Fruit fly (Drosophila melanogaster) whole organism, embryonic: ENCODE measurements around the gene mus201.

ENCODE experiments used
- CG10267 ChIP-seq: fragments of 200-800 bp; sonication (Bioruptor generic); optimal IDR thresholded peaks from 2 replicates; lab custom pipeline; 2018; ENCODE audit warnings: missing biosample characterization, mild to moderate bottlenecking, missing genetic modification characterization, moderate library complexity
- CG10979 ChIP-seq: fragments of 200-800 bp; sonication (Bioruptor generic); optimal IDR thresholded peaks from 2 replicates; lab custom pipeline; 2018; ENCODE audit warnings: missing biosample characterization, mild to moderate bottlenecking, missing genetic modification characterization, moderate library complexity
- CG11560 ChIP-seq: fragments of 200-800 bp; sonication (Bioruptor generic); IDR thresholded peaks from 3 replicates; pipeline ENCODE4 v1.3.6; 2022; ENCODE audit warnings: missing biosample characterization, missing genetic modification characterization
- CG12236 ChIP-seq: fragments of 200-800 bp; sonication (Bioruptor generic); optimal IDR thresholded peaks from 2 replicates; lab custom pipeline; 2016; ENCODE audit warnings: missing biosample characterization, missing genetic modification characterization
- CG12659 ChIP-seq: fragments of 200-800 bp; sonication (Bioruptor generic); optimal IDR thresholded peaks from 3 replicates; lab custom pipeline; 2017; ENCODE audit warnings: mild to moderate bottlenecking, missing biosample characterization, missing genetic modification reagents, missing genetic modification characterization
- CG14667 ChIP-seq: fragments of 200-800 bp; sonication (Bioruptor generic); IDR thresholded peaks from 2 replicates; pipeline ENCODE4 v1.3.6; 2022; ENCODE audit warnings: missing biosample characterization, missing genetic modification characterization
- CG14710 ChIP-seq: fragments of 200-800 bp; sonication (Bioruptor generic); optimal IDR thresholded peaks from 3 replicates; lab custom pipeline; 2019; ENCODE audit warnings: missing biosample characterization, mild to moderate bottlenecking, missing genetic modification characterization, moderate library complexity
- CG14860 ChIP-seq: fragments of 200-800 bp; sonication (Bioruptor generic); IDR thresholded peaks from 3 replicates; pipeline ENCODE4 v1.3.6; 2022; ENCODE audit warnings: missing biosample characterization, missing genetic modification characterization; ENCODE audit not compliant: partially characterized antibody
- CG15514 ChIP-seq: fragments of 200-800 bp; sonication (Bioruptor generic); optimal IDR thresholded peaks from 3 replicates; lab custom pipeline; 2017; ENCODE audit warnings: missing biosample characterization, missing genetic modification characterization, mild to moderate bottlenecking, moderate library complexity, missing genetic modification reagents
- CG17361 ChIP-seq: fragments of 200-800 bp; sonication (Bioruptor generic); IDR thresholded peaks from 3 replicates; pipeline ENCODE4 v1.3.6; 2022; ENCODE audit warnings: missing biosample characterization, missing genetic modification characterization
- CG17385 ChIP-seq: fragments of 200-800 bp; sonication (Bioruptor generic); optimal IDR thresholded peaks from 3 replicates; lab custom pipeline; 2018; ENCODE audit warnings: missing biosample characterization, mild to moderate bottlenecking, missing genetic modification characterization
- CG2116 ChIP-seq: fragments of 200-800 bp; sonication (Bioruptor generic); optimal IDR thresholded peaks from 3 replicates; lab custom pipeline; 2018; ENCODE audit warnings: missing biosample characterization, mild to moderate bottlenecking, missing genetic modification characterization
- CG32772 ChIP-seq: fragments of 200-800 bp; sonication (Bioruptor generic); IDR thresholded peaks from 2 replicates; pipeline ENCODE4 v1.3.6; 2022; ENCODE audit warnings: missing biosample characterization, missing genetic modification characterization
- CG42726 ChIP-seq: fragments of 200-800 bp; sonication (Bioruptor generic); IDR thresholded peaks from 2 replicates; pipeline ENCODE4 v1.3.6; 2022; ENCODE audit warnings: missing biosample characterization, missing genetic modification characterization; ENCODE audit not compliant: partially characterized antibody
- CG5180 ChIP-seq: fragments of 200-800 bp; sonication (Bioruptor generic); optimal IDR thresholded peaks from 3 replicates; lab custom pipeline; 2017; ENCODE audit warnings: missing biosample characterization, missing genetic modification characterization, mild to moderate bottlenecking, moderate library complexity, missing genetic modification reagents
- CG8944 ChIP-seq: fragments of 200-800 bp; sonication (Bioruptor generic); optimal IDR thresholded peaks from 3 replicates; lab custom pipeline; 2016; ENCODE audit warnings: missing biosample characterization, missing genetic modification characterization
- CG9437 ChIP-seq: fragments of 200-800 bp; sonication (Bioruptor generic); optimal IDR thresholded peaks from 2 replicates; lab custom pipeline; 2018; ENCODE audit warnings: missing biosample characterization, mild to moderate bottlenecking, missing genetic modification characterization
- Dll ChIP-seq: fragments of 200-800 bp; sonication (Bioruptor generic); IDR thresholded peaks from 4 replicates; pipeline ENCODE4 v1.3.6; 2022; ENCODE audit warnings: missing biosample characterization, missing genetic modification characterization; ENCODE audit not compliant: partially characterized antibody
- E2f2 ChIP-seq: fragments of 200-800 bp; sonication (Bioruptor generic); IDR thresholded peaks from 2 replicates; pipeline ENCODE4 v1.3.6; 2022; ENCODE audit warnings: missing biosample characterization, missing genetic modification characterization
- Ets65A ChIP-seq: fragments of 200-800 bp; sonication (Bioruptor generic); peaks from one replicate; lab custom pipeline; 2016; ENCODE audit warnings: missing biosample characterization, missing genetic modification characterization
- H2.0 ChIP-seq: fragments of 200-800 bp; sonication (Bioruptor generic); IDR thresholded peaks from 2 replicates; pipeline ENCODE4 v1.3.6; 2022; ENCODE audit warnings: missing biosample characterization, missing genetic modification characterization
- HLH4C ChIP-seq: fragments of 200-800 bp; sonication (Bioruptor generic); IDR thresholded peaks from 3 replicates; pipeline ENCODE4 v1.3.6; 2022; ENCODE audit warnings: missing biosample characterization, missing genetic modification characterization; ENCODE audit not compliant: partially characterized antibody
- MBD-R2 ChIP-seq: fragments of 200-800 bp; sonication (Bioruptor generic); IDR thresholded peaks from 2 replicates; pipeline ENCODE4 v1.3.6; 2022; ENCODE audit warnings: missing biosample characterization, missing genetic modification characterization
- Meics ChIP-seq: fragments of 200-800 bp; sonication (Bioruptor generic); optimal IDR thresholded peaks from 2 replicates; lab custom pipeline; 2017; ENCODE audit warnings: missing biosample characterization, mild to moderate bottlenecking, missing genetic modification characterization
- Ravus ChIP-seq: fragments of 200-800 bp; sonication (Bioruptor generic); IDR thresholded peaks from 2 replicates; pipeline ENCODE4 v1.3.6; 2022; ENCODE audit warnings: missing biosample characterization, missing genetic modification characterization
- Six4 ChIP-seq: fragments of 200-800 bp; sonication (Bioruptor generic); optimal IDR thresholded peaks from 2 replicates; lab custom pipeline; 2016; ENCODE audit warnings: missing biosample characterization, missing genetic modification characterization
- Sox100B ChIP-seq: fragments of 200-800 bp; sonication (Bioruptor generic); optimal IDR thresholded peaks from 3 replicates; lab custom pipeline; 2018; ENCODE audit warnings: missing biosample characterization, mild to moderate bottlenecking, missing genetic modification characterization
- Sry-δ ChIP-seq: fragments of 200-800 bp; sonication (Bioruptor generic); optimal IDR thresholded peaks from 2 replicates; lab custom pipeline; 2016; ENCODE audit warnings: missing biosample characterization, missing genetic modification characterization
- Vsx1 ChIP-seq: fragments of 200-800 bp; sonication (Bioruptor generic); optimal IDR thresholded peaks from 2 replicates; lab custom pipeline; 2017; ENCODE audit warnings: missing biosample characterization, mild to moderate bottlenecking, missing genetic modification characterization, missing genetic modification reagents
- al ChIP-seq: fragments of 200-800 bp; sonication (Bioruptor generic); IDR thresholded peaks from 2 replicates; pipeline ENCODE4 v1.3.6; 2022; ENCODE audit warnings: missing biosample characterization, missing genetic modification characterization
- ara ChIP-seq: fragments of 200-800 bp; sonication (Bioruptor generic); IDR thresholded peaks from 2 replicates; pipeline ENCODE4 v1.3.6; 2022; ENCODE audit warnings: missing biosample characterization, missing genetic modification characterization
- danr ChIP-seq: fragments of 200-800 bp; sonication (Bioruptor generic); IDR thresholded peaks from 2 replicates; pipeline ENCODE4 v1.3.6; 2022; ENCODE audit warnings: missing biosample characterization, missing genetic modification characterization
- exex ChIP-seq: fragments of 200-800 bp; sonication (Bioruptor generic); optimal IDR thresholded peaks from 4 replicates; lab custom pipeline; 2018; ENCODE audit warnings: missing biosample characterization, mild to moderate bottlenecking, missing genetic modification characterization, moderate library complexity
- grn ChIP-seq: fragments of 200-800 bp; sonication (Bioruptor generic); optimal IDR thresholded peaks from 3 replicates; lab custom pipeline; 2017; ENCODE audit warnings: missing biosample characterization, missing genetic modification characterization
- kah ChIP-seq: fragments of 200-800 bp; sonication (Bioruptor generic); optimal IDR thresholded peaks from 2 replicates; lab custom pipeline; 2018; ENCODE audit warnings: missing biosample characterization, mild to moderate bottlenecking, missing genetic modification characterization
- lbe ChIP-seq: fragments of 200-800 bp; sonication (Bioruptor generic); optimal IDR thresholded peaks from 2 replicates; lab custom pipeline; 2016; ENCODE audit warnings: missing biosample characterization, mild to moderate bottlenecking, missing genetic modification characterization
- maf-S ChIP-seq: fragments of 200-800 bp; sonication (Bioruptor generic); optimal IDR thresholded peaks from 2 replicates; lab custom pipeline; 2016; ENCODE audit warnings: missing biosample characterization, missing genetic modification characterization
- mam ChIP-seq: fragments of 200-800 bp; sonication (Bioruptor generic); optimal IDR thresholded peaks from 3 replicates; lab custom pipeline; 2016; ENCODE audit warnings: missing biosample characterization, missing genetic modification characterization
- p53 ChIP-seq: fragments of 200-800 bp; sonication (Bioruptor generic); optimal IDR thresholded peaks from 2 replicates; lab custom pipeline; 2016; ENCODE audit warnings: missing biosample characterization, missing genetic modification characterization
- ranshi ChIP-seq: fragments of 200-800 bp; sonication (Bioruptor generic); IDR thresholded peaks from 2 replicates; pipeline ENCODE4 v1.3.6; 2022; ENCODE audit warnings: missing biosample characterization, missing genetic modification characterization
- stwl ChIP-seq: fragments of 200-800 bp; sonication (Bioruptor generic); optimal IDR thresholded peaks from 3 replicates; lab custom pipeline; 2018; ENCODE audit warnings: missing biosample characterization, mild to moderate bottlenecking, missing genetic modification characterization, moderate library complexity
- trem ChIP-seq: fragments of 200-800 bp; optimal IDR thresholded peaks from 3 replicates; lab custom pipeline; 2019; ENCODE audit warnings: missing biosample characterization, mild to moderate bottlenecking, missing genetic modification characterization, moderate library complexity
- unc-4 ChIP-seq: fragments of 200-800 bp; sonication (Bioruptor generic); IDR thresholded peaks from 2 replicates; pipeline ENCODE4 v1.3.6; 2022; ENCODE audit warnings: missing biosample characterization, missing genetic modification characterization; ENCODE audit not compliant: partially characterized antibody

mus201 gene

dm6 chr2L:8399863-8400598 is 37.9 kb upstream of the mus201 start, which contains the start of gene CG31898 (continued):
- TF ChIP-seq Dll (peak; percentile 52; the same call in 2 of the 4 replicates), HLH4C (GFP tag; lab: Robert Waterston, UW) (peak; percentile 45; the same call in 1 of the 3 replicates), CG12659 (GFP tag; lab: Kevin White, UChicago) (peak; percentile 1), CG14710 (tag; lab: Kevin White, UChicago) (peak; percentile 99), E2f2 (GFP tag; lab: Robert Waterston, UW) (peak; percentile 94), Vsx1 (GFP tag; lab: Kevin White, UChicago) (no peak), Six4 (GFP tag; lab: Kevin White, UChicago) (no peak), exex (peak; percentile 34), CG11560 (tag; lab: Robert Waterston, UW) (peak; percentile 96), CG10267 (tag; lab: Kevin White, UChicago) (peak; percentile 23), CG17361 (GFP tag; lab: Robert Waterston, UW) (0 out of 3 replicates have a peak, but pooled peaks have one; percentile 10), CG2116 (GFP tag; lab: Kevin White, UChicago) (peak; percentile 76), CG15514 (GFP tag; lab: Kevin White, UChicago) (peak; percentile 16), trem (tag; lab: Kevin White, UChicago) (peak; percentile 21), stwl (tag; lab: Kevin White, UChicago) (peak; percentile 58), MBD-R2 (GFP tag; lab: Robert Waterston, UW) (peak; percentile 64), unc-4 (GFP tag; lab: Robert Waterston, UW) (0 out of 2 replicates have a peak, but pooled peaks have one; percentile 26), mam (GFP tag; lab: Kevin White, UChicago) (no peak), lbe (peak; percentile 47), CG32772 (GFP tag; lab: Robert Waterston, UW) (no peak)

DNA sequence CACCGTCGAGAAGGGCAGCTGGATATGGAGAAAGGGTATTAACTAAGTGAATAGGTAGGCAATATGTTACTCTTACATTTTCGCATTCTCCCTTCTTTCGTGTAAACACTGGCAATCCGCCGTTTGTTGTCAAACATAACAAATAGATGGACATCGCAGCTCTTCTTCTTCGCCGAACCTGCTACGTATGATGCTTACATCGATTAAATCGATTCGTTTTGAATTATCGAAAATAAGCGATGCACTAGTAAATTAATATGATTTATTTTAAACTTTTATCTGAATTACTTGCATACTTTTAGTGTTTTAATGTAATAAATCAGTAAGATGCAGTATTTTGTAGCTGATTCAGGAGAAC is 35.1 kb upstream of the mus201 start, which contains the start of gene fy:
Gene fy (minus strand): TSS at position 353 of the 358 bp plus-strand sequence.
- TF ChIP-seq CG5180 (GFP tag; lab: Kevin White, UChicago) = peak; percentile 96
- TF ChIP-seq CG17385 (GFP tag; lab: Kevin White, UChicago) = peak; percentile 91
- no peak for TF ChIP-seq CG14860 (GFP tag; lab: Robert Waterston, UW)
- TF ChIP-seq danr (GFP tag; lab: Robert Waterston, UW) = no peak
- TF ChIP-seq CG42726 (GFP tag; lab: Robert Waterston, UW) = no peak
- peak; percentile 22 for TF ChIP-seq Sox100B (GFP tag; lab: Kevin White, UChicago)
- TF ChIP-seq Ravus (GFP tag; lab: Robert Waterston, UW) = no peak

- peak; percentile 11 for TF ChIP-seq CG10979
- peak; percentile 89 for TF ChIP-seq Sry-δ
- no peak for TF ChIP-seq CG8944 (GFP tag; lab: Kevin White, UChicago)
- TF ChIP-seq CG9437 (GFP tag; lab: Kevin White, UChicago) = peak; percentile 68
- TF ChIP-seq CG14667 (GFP tag; lab: Robert Waterston, UW) = no peak
- 0 out of 2 replicates have a peak, but pooled peaks have one; percentile 22 for TF ChIP-seq H2.0 (GFP tag; lab: Robert Waterston, UW)
- peak; percentile 94 for TF ChIP-seq Ets65A
- TF ChIP-seq ranshi (GFP tag; lab: Robert Waterston, UW) = 0 out of 2 replicates have a peak, but pooled peaks have one; percentile 17
- TF ChIP-seq ara (GFP tag; lab: Robert Waterston, UW) = peak; percentile 42; the same call in 1 of the 2 replicates
- TF ChIP-seq maf-S (GFP tag; lab: Kevin White, UChicago) = peak; percentile 30
- no peak for TF ChIP-seq grn (GFP tag; lab: Kevin White, UChicago)
- TF ChIP-seq kah (GFP tag; lab: Kevin White, UChicago) = peak; percentile 27
- peak; percentile 4 for TF ChIP-seq p53 (GFP tag; lab: Kevin White, UChicago)
- TF ChIP-seq Meics (GFP tag; lab: Kevin White, UChicago) = peak; percentile 45
- TF ChIP-seq MBD-R2 (GFP tag; lab: Robert Waterston, UW) = peak; percentile 69
- TF ChIP-seq al = peak; percentile 37; the same call in 1 of the 2 replicates
- TF ChIP-seq CG12236 (GFP tag; lab: Kevin White, UChicago) = peak; percentile 38
These were observed 34.4 kb upstream of the mus201 start, which contains the start of gene emb for dm6 chr2L:8403286-8404270. TSS of gene emb (plus strand) at chr2L:8403573.
